Worm (Caenorhabditis elegans) whole organism, L4/young adult: ENCODE results near the gene cul-2.

Experiments
- W03F9.2 ChIP-seq: fragments of 150-350 bp; optimal IDR thresholded peaks from 2 replicates; lab custom pipeline; 2014; ENCODE audit warnings: missing biosample characterization, missing genetic modification characterization
- dao-5 ChIP-seq: sonication (generic microtip); optimal IDR thresholded peaks from 2 replicates; lab custom pipeline; 2016; ENCODE audit warnings: missing genotype, missing genetic modification characterization, moderate library complexity, missing compliant biosample characterization
- him-1 ChIP-seq: sonication (generic microtip); optimal IDR thresholded peaks from 2 replicates; lab custom pipeline; 2016; ENCODE audit warnings: missing genotype, missing genetic modification reagents, missing genetic modification characterization, missing compliant biosample characterization

cul-2 gene

DNA sequence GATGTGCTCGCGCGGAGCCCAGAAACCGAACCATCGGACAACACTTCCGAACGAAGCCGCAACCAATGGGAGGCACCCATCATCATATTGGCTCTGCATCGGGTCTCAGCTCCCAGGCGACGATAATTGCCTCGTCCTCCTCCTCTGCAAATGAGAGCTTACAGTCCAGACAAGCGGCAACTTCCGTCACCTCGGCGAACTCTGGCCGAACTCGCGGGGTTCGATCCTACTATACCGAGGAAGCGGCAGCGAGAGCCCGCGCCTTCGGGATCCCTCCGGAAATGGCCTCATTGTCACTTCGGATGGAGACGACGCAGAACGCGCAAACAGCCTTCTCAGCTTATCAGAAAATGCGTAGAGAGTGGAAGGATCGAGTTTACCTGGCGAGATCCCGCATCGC, 32.1 kb upstream of the cul-2 start:
- TF ChIP-seq him-1 (tag; lab: Kevin White, UChicago): no peak

ce11 chrIII:13656680-13657079, 30.4 kb upstream of the cul-2 start:
- TF ChIP-seq dao-5 (no peak), W03F9.2 (no peak), him-1 (tag; lab: Kevin White, UChicago) (no peak)

DNA sequence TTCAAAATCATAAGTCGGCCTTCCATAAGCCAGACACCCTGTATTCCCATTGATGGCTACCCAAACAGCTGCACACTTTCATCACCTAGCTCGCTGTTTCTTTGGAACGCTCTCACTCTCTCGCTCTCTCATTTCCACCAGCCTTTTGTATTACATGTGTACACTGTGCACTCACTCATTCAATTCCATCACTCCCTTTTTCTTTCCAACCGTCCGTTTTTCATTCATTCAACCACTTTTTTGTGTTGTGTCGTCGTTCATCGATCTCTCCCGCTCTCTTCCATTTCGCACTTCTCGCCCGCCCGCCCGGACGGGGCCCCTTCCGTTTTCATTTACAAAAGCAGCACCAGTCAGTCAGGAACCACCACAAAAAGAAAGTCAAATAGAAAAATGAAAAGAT, 29.1 kb upstream of the cul-2 start:
- TF ChIP-seq dao-5 (no peak), W03F9.2 (no peak), him-1 (tag; lab: Kevin White, UChicago) (no peak)

- no peak for TF ChIP-seq dao-5
Measured at ce11 chrIII:13659028-13659427, 28.0 kb upstream of the cul-2 start.

DNA sequence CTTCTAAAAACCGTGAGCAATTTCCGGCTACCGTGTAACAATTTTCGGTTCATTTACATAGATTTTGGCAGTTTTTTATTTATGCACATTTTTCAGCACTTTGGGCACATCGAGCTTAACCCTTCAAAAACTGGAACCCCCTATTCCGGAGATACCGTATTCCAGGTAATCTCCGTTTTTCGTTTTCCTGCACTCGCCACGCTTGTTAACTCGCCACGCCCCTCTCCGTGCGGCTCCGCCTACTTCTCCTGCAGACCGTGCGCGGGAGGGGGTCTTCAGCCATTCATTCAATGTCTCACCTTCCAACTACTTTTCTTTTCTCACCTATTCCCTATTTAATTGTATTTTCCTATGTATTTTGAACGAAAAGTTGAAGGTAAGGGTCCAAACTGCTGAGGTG, 26.9 kb upstream of the cul-2 start:
- no peak for TF ChIP-seq him-1 (tag; lab: Kevin White, UChicago)
- TF ChIP-seq W03F9.2: no peak
- TF ChIP-seq dao-5: no peak

- TF ChIP-seq W03F9.2 (no peak), him-1 (tag; lab: Kevin White, UChicago) (no peak), dao-5 (no peak)
Measured at ce11 chrIII:13666406-13666805, 20.7 kb upstream of the cul-2 start.

DNA sequence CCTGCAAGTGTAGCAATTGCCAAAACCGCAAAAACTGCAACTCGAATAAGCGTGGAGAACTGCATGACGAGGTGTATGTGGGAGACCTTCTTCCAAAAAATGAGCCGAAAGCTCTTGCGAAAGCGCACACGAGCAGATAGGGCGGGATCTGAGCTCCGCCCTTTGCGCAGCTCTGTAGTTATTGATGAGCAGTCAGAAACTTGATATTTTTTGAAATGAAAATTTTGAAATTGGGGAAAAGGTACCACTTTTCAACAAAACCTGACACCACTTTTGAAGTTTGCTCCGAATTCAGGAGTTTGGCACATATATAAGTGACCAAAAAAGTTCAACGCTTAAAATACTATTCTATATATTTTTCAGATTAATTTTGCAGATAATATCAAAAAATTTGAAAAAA, 19.3 kb upstream of the cul-2 start, which contains the start of gene flp-15:
flp-15 (minus strand) TSS at position 101 of the 400 bp plus-strand sequence.
- no peak for TF ChIP-seq W03F9.2
- no peak for TF ChIP-seq him-1 (tag; lab: Kevin White, UChicago)
- no peak for TF ChIP-seq dao-5

DNA sequence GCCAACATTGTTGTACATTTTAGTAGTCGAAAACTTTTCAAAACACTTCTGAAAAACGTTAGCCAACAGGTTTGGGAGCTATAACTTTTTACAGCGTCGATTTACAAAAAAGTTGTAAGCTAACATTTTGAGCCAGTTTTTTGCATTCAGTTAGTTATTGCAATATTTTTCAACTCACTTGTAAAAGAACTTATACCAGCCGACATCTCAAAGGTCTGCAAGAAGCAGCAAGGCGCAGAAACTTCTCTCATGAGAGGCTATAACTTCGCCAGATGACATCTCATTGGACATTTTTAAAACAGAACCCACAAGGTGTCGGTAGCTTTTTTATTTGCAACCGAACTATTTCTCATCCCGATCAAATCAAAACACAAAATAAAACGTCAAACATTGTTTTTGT, 17.6 kb upstream of the cul-2 start:
- TF ChIP-seq him-1 (tag; lab: Kevin White, UChicago) (no peak), W03F9.2 (no peak), dao-5 (no peak)

DNA sequence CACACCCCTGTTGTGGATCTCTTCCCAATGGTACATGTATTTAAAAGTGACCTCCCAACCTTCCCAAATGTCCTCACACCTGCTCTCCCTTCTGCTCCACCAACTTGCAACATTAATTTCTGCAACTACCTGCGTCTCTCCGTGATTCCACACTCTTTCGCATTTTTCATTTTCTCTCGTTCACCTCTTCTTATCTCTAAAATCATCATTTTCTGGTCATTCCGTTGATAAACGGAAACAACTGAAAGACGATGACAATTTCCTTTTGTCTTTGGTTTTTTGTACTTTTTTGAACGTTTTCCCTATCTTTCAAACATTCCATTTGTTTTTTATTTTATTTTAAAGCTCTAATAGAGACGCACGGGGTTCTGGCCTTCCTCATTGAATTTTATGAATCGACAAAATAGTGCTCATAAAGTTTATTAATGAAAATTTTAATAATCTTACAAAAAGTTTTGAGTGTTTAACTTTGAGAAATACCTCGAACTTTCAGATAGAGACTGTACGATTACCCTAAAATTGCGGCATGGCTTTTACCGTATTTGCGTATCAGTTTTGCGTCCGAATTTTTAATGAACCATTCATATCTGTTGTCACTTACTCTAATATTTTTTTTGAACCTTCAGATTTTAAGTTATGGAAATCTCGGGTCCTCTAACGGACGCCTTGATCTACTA, 14.3 kb upstream of the cul-2 start, which contains the start of gene aqp-11:
aqp-11 (plus strand) TSS at position 627 of the 677 bp plus-strand sequence.
- TF ChIP-seq him-1 (tag; lab: Kevin White, UChicago) (no peak), dao-5 (no peak), W03F9.2 (no peak)

DNA sequence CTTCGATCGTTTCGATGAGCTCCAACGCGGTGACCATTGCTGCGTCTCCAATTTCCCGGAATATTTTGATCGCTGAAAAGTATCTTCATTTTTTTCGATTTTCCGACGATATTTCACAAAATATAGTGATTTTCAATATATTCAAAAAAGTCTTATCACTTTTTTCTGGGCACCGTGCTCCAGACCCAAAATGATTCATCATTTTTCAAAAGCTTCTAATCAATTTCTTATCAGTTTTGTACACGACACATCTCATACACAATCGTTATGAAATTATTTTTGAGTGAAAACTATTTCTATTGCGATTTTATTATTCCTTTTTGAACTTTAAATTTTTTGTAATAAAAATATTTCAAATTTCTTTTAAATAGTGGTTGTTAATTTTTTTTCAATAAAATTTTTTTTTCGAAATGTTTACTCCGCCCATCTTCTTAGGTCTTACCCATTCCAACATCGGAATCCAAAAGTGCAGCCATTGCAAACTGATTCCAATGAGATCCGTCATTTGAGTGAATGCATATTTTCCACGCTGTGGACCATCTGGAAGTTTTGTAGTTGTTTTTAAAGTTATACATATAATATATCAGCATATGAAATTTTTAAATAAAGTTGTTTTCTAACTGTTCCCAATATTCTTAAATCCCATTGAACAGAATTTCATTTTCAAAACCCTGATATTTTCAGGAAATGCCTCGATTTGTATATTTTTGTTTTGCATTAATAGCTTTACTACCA, 8.1 kb upstream of the cul-2 start, which contains the start of gene sid-2:
sid-2 (plus strand) TSS at position 685 of the 735 bp plus-strand sequence.
- TF ChIP-seq dao-5 (no peak), him-1 (tag; lab: Kevin White, UChicago) (no peak), W03F9.2 (no peak)

- no peak for TF ChIP-seq W03F9.2
- TF ChIP-seq him-1 (tag; lab: Kevin White, UChicago): no peak
- no peak for TF ChIP-seq dao-5
Measured at ce11 chrIII:13682019-13682418, 5.0 kb upstream of the cul-2 start.

ce11 chrIII:13683275-13683674, 3.8 kb upstream of the cul-2 start:
- no peak for TF ChIP-seq him-1 (tag; lab: Kevin White, UChicago)
- TF ChIP-seq W03F9.2: no peak

DNA sequence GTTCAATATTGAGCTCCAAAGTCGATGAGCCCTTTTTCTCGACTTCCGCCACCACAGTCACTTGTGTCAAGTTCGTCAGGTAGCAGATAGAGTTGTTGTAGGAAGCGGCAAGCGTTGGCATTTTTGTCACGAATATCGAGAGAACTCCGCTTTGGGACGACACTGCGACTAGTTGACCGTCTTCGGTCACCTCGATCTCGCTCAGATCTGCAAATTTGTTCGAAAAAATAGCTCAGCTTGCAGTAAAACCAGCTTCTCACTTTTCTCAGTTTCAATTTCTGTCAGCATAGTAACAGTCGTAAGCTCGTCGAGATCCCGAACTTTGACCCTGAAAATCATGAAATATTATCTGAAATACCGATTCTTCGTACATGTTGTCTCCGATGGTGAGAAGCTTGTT, 2.8 kb upstream of the cul-2 start:
- no peak for TF ChIP-seq him-1 (tag; lab: Kevin White, UChicago)
- no peak for TF ChIP-seq W03F9.2
- TF ChIP-seq dao-5: no peak

DNA sequence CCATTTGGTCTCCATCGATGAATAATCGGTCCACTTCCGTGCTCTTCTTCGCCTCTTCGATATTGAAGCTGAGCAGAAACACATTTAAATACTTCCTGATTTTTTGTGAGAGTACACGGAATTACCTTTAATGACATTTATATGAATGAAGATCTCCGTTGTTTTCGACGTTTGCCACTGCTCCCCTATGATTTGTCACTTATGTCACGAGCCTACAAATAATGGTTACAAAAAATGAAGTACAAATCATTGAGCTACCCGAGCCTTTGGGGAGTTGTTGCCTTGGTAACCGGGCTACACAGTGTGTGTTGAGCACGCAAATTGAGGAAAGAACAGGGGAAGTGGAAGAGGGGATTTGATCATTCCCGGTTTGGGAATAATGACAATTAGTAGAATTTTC, 760 bp upstream of the cul-2 start, which contains the start of gene dyf-2:
dyf-2 (minus strand) TSS at position 137 of the 400 bp plus-strand sequence.
- TF ChIP-seq dao-5: no peak

DNA sequence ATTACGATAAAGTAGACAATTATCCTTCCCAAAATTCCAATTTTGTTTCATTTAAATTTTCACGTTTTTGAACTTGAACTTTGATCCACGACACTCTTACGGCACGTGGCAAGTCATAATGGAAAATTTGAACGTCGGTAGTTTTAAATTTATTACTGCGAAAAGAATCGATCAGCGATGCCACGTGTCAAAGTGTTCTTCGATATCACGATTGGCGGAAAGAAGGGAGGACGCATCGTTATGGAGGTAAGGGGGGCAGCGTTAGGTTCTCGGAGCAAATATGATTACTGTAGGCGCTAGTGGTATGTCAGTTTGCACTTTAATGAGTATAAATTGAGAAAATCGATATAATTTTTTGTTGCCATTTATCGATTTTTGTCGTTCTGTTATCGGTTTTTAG, 5.5 kb downstream of the cul-2 start, which contains the start of gene cyn-2:
cyn-2 (plus strand) TSS at position 114 of the 400 bp plus-strand sequence.
- no peak for TF ChIP-seq W03F9.2
- TF ChIP-seq him-1 (tag; lab: Kevin White, UChicago): no peak
- no peak for TF ChIP-seq dao-5
